Worm (Caenorhabditis elegans): Measurements from ENCODE around the gene catp-7.

DNA sequence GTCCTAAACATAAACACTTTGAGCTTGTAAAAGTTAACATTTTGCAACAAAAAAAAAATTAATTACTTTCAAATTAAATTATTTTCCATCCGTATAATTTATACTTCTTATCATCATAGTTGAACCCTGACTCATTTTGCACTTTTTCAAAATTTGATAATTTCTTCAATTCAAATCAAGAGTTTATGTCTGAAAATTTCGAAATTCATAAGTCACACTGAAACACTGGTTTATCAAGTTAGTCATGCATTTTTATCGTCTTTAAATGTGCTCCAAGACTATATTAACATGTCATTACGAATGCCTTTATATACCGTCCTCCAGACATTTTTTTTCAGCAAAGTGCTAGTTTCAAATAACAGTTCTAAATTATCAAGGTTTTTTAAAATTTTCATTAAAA is 46.1 kb upstream of the catp-7 start:
- no peak for TF ChIP-seq hlh-30 (tag; optimal IDR thresholded peaks at IDR 0.05; ENCODE audit: insufficient read depth)
- TF ChIP-seq lim-6 (tag; optimal IDR thresholded peaks at IDR 0.05) = no peak
- no peak for TF ChIP-seq ceh-45 (GFP tag; IDR thresholded peaks at IDR 0.05)
- TF ChIP-seq pha-4 (tag; optimal IDR thresholded peaks at IDR 0.05) = no peak
- TF ChIP-seq dmd-4 (tag; optimal IDR thresholded peaks at IDR 0.05; ENCODE audit: borderline replicate concordance) = no peak
- no peak for TF ChIP-seq hlh-6 (tag; optimal IDR thresholded peaks at IDR 0.05)
- TF ChIP-seq tbx-2 (tag; optimal IDR thresholded peaks at IDR 0.05) = no peak
- TF ChIP-seq C38D4.7 (GFP tag; optimal IDR thresholded peaks at IDR 0.05) = no peak
- no peak for TF ChIP-seq ceh-14 (tag; optimal IDR thresholded peaks at IDR 0.05)
